Worm (Caenorhabditis elegans): ENCODE measurements around the gene R12B2.6.
A peak's percentile ranks its signal among the peaks of the same experiment; 100 is the strongest.

Gene R12B2.6

DNA sequence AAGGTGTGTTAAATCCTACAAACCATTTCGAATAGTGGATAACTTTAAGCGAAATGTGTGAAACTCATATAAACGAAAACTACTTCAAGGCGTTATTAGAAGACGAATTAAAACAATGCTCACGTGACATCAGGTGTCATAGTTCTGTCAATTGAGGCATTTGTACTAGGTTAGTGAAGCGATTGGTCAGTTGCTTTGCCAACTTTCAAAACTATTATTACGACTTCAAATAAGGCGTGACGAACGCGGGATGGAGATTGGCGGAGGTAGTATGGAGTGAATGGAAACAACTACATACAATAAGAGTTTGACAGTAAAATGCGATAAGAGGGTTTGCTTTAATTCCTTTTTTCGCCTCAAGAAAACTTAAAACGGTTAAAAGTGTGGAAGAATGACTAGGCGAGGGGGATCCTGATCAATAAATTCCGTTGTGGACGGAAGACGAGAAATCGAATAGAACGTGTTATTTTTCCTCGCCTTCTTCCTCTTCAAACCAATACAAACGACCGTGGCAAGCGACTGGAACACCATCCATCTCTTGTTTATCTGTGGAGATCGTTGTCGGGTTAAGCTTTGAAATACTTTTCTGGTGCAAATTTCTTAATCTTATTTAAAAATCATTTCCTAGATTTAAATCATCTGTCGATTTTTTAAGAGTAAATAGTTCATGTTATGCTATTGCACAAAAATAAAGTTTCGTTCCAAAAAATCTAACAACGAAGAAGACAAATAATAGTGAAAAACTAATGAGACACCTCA is 7.0 kb upstream of the R12B2.6 start (continued):
- TF ChIP-seq tra-1 (GFP tag; IDR thresholded peaks at IDR 0.05) (no peak), skn-1 (tag; optimal IDR thresholded peaks at IDR 0.05) (no peak), Y105C5A.15 (GFP tag; IDR thresholded peaks at IDR 0.05) (no peak), F26F4.8 (GFP tag; conservative IDR thresholded peaks at IDR 0.05) (no peak), saeg-2 (GFP tag; IDR thresholded peaks at IDR 0.05) (no peak), attf-4 (tag; optimal IDR thresholded peaks at IDR 0.05) (no peak), aly-2 (tag; optimal IDR thresholded peaks at IDR 0.05) (no peak), lir-3 (tag; optimal IDR thresholded peaks at IDR 0.05) (no peak), mep-1 (tag; optimal IDR thresholded peaks at IDR 0.05) (no peak), nhr-77 (tag; optimal IDR thresholded peaks at IDR 0.05) (no peak), unc-62 (GFP tag; optimal IDR thresholded peaks at IDR 0.05 in 1 of 2) (peak in 1 of 2 experiments; percentile 52), unc-62 (tag; optimal IDR thresholded peaks at IDR 0.05) (no peak), daf-16 (GFP tag; optimal IDR thresholded peaks at IDR 0.05) (no peak), daf-16 (tag; optimal IDR thresholded peaks at IDR 0.05) (peak; percentile 7), ceh-20 (GFP tag; IDR thresholded peaks at IDR 0.05) (no peak), T20F7.1 (GFP tag; optimal IDR thresholded peaks at IDR 0.05) (no peak), hlh-30 (tag; optimal IDR thresholded peaks at IDR 0.05; ENCODE audit: insufficient read depth) (peak; percentile 52), ama-1 (optimal IDR thresholded peaks at IDR 0.05) (no peak), php-3 (GFP tag; IDR thresholded peaks at IDR 0.05) (no peak), spr-1 (tag; optimal IDR thresholded peaks at IDR 0.05) (no peak), nhr-28 (tag; optimal IDR thresholded peaks at IDR 0.05) (no peak), sdz-12 (GFP tag; optimal IDR thresholded peaks at IDR 0.05) (no peak)

DNA sequence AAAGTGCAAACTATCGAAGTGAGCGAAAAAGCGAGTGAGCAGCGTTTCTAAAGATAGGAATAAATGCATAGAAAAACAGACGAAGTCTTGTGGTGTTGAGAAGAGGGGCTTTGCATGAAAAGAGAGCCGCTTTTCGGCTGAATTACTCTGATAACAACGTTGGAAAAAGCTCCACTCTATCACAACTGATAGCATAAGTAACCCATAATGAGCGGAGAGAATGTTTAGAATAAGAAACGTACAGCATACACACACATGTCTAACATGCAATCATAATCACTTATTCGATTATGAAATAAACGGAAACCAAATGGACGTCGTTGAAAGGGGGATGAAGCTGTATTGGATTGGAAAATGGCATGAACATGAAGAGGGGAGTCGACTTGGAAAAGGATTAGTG is 6.3 kb upstream of the R12B2.6 start:
- TF ChIP-seq hlh-11 (tag; optimal IDR thresholded peaks at IDR 0.05) (peak; percentile 45), pqm-1 (tag; optimal IDR thresholded peaks at IDR 0.05) (peak; percentile 59), unc-62 (GFP tag; optimal IDR thresholded peaks at IDR 0.05 in 1 of 2) (peak in 1 of 2 experiments; percentile 87), unc-62 (tag; optimal IDR thresholded peaks at IDR 0.05) (no peak), daf-16 (GFP tag; optimal IDR thresholded peaks at IDR 0.05) (no peak), daf-16 (tag; optimal IDR thresholded peaks at IDR 0.05) (peak; percentile 49), skn-1 (tag; optimal IDR thresholded peaks at IDR 0.05) (no peak), dve-1 (tag; optimal IDR thresholded peaks at IDR 0.05; ENCODE audit: insufficient read depth) (peak; percentile 16), D1046.2 (GFP tag; IDR thresholded peaks at IDR 0.05) (no peak), mxl-3 (GFP tag; optimal IDR thresholded peaks at IDR 0.05) (peak; percentile 61), dpl-1 (GFP tag; optimal IDR thresholded peaks at IDR 0.05) (no peak), mdt-29 (GFP tag; IDR thresholded peaks at IDR 0.05) (0 out of 2 replicates have a peak, but pooled peaks have one; percentile 8), madf-5 (GFP tag; IDR thresholded peaks at IDR 0.05) (0 out of 4 replicates have a peak, but pooled peaks of 1 of the 2 experiments have one; percentile 35), dmd-6 (GFP tag; IDR thresholded peaks at IDR 0.05) (peak; percentile 43; the same call in 1 of the 2 replicates), nhr-28 (tag; optimal IDR thresholded peaks at IDR 0.05) (peak; percentile 41), aha-1 (tag) (no peak), ceh-20 (GFP tag; IDR thresholded peaks at IDR 0.05) (no peak), ceh-82 (tag; optimal IDR thresholded peaks at IDR 0.05) (no peak), mes-2 (tag; optimal IDR thresholded peaks at IDR 0.05; ENCODE audit: poor library complexity, severe bottlenecking) (peak; percentile 24)

DNA sequence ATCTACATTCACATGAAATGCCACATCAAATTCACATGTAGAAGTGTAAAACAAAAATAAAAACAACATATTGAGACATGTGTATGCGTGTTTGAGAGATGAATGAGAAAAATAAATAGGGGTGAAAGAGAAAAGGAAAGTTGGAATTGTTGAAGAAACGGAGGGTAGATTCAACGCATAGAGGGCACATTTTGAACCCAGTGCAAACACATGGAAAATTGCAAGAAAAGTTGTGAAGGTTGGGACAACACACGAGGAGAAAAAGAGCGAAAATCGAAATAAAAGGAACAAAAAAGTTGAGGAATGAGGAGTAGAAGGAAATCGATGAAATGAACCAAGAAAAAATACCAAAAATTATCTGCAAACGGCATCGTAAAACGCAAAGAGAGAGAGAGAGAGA is 5.6 kb upstream of the R12B2.6 start:
- TF ChIP-seq lin-39 (tag; optimal IDR thresholded peaks at IDR 0.05) (no peak), unc-39 (tag; optimal IDR thresholded peaks at IDR 0.05) (no peak), mxl-2 (GFP tag; conservative IDR thresholded peaks at IDR 0.05) (0 out of 2 replicates have a peak, but pooled peaks have one; percentile 0), lir-3 (tag; optimal IDR thresholded peaks at IDR 0.05) (no peak), nhr-6 (tag; optimal IDR thresholded peaks at IDR 0.05) (no peak), unc-130 (GFP tag; optimal IDR thresholded peaks at IDR 0.05) (no peak), daf-16 (GFP tag; optimal IDR thresholded peaks at IDR 0.05) (peak in 1 of 2 experiments; percentile 38), daf-16 (tag; optimal IDR thresholded peaks at IDR 0.05) (no peak), php-3 (GFP tag; IDR thresholded peaks at IDR 0.05) (no peak), unc-62 (GFP tag; optimal IDR thresholded peaks at IDR 0.05 in 1 of 2) (peak in 1 of 2 experiments; percentile 91), unc-62 (tag; optimal IDR thresholded peaks at IDR 0.05) (no peak)
